Worm (Caenorhabditis elegans): ENCODE results near the gene srsx-12.

DNA sequence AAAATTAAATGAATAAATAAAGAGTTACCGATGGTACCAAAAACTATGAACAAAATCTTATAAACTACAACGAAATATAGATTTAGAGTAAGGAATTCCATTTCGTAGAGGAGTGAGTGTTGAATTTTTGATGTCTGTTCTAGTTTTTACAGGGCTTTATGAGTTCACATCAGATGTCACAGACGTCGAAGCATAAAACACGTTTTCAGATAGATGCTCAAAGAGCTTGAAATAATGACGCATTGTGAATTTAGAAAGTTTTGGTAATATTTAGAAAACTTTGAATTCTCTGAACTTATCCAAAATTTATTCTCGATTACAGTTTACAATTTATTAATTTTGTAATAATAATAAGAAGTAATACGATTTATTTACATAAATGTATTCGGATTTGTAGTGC is 7.8 kb downstream of the srsx-12 start, which contains the start of gene srsx-9:
- TF ChIP-seq ztf-11 (tag; optimal IDR thresholded peaks at IDR 0.05) (no peak), egl-27 (tag; optimal IDR thresholded peaks at IDR 0.05) (no peak), unc-62 (GFP tag; optimal IDR thresholded peaks at IDR 0.05) (no peak), nhr-11 (tag; optimal IDR thresholded peaks at IDR 0.05) (no peak), mbf-1 (tag; optimal IDR thresholded peaks at IDR 0.05) (no peak), nhr-21 (tag; optimal IDR thresholded peaks at IDR 0.05) (no peak), nhr-23 (tag; optimal IDR thresholded peaks at IDR 0.05) (no peak)
